Fruit fly (Drosophila melanogaster) whole organism, prepupa: ENCODE data around the gene CG5676.

Experiments used
- CG10631 ChIP-seq: fragments of 200-800 bp; sonication (Bioruptor generic); optimal IDR thresholded peaks from 2 replicates; lab custom pipeline; 2016; ENCODE audit warnings: missing biosample characterization, missing genetic modification characterization
- CG11762 ChIP-seq: fragments of 200-800 bp; sonication (Bioruptor generic); optimal IDR thresholded peaks from 3 replicates; lab custom pipeline; 2016; ENCODE audit warnings: missing biosample characterization, missing genetic modification characterization; ENCODE audit not compliant: insufficient read depth
- CG15336 ChIP-seq: fragments of 200-800 bp; sonication (Bioruptor generic); IDR thresholded peaks from 2 replicates; pipeline ENCODE4 v1.3.6; 2022; ENCODE audit warnings: missing biosample characterization, missing genetic modification characterization
- CG1621 ChIP-seq: fragments of 200-800 bp; sonication (Bioruptor generic); optimal IDR thresholded peaks from 3 replicates; lab custom pipeline; 2018; ENCODE audit warnings: missing biosample characterization, mild to moderate bottlenecking, missing genetic modification characterization
- CG16779 ChIP-seq: fragments of 200-800 bp; sonication (Bioruptor generic); optimal IDR thresholded peaks from 3 replicates; lab custom pipeline; 2017; ENCODE audit warnings: missing biosample characterization, mild to moderate bottlenecking, missing genetic modification characterization
- CG3032 ChIP-seq: fragments of 200-800 bp; optimal IDR thresholded peaks from 2 replicates; lab custom pipeline; 2019; ENCODE audit warnings: missing biosample characterization, mild to moderate bottlenecking, missing genetic modification characterization, moderate library complexity
- CG31627 ChIP-seq: fragments of 200-800 bp; sonication (Bioruptor generic); optimal IDR thresholded peaks from 3 replicates; lab custom pipeline; 2016; ENCODE audit warnings: missing biosample characterization, missing genetic modification characterization
- CG3919 ChIP-seq: fragments of 200-800 bp; sonication (Bioruptor generic); optimal IDR thresholded peaks from 3 replicates; lab custom pipeline; 2016; ENCODE audit warnings: missing biosample characterization, missing genetic modification characterization
- CG4318 ChIP-seq: fragments of 200-800 bp; sonication (Bioruptor generic); optimal IDR thresholded peaks from 3 replicates; lab custom pipeline; 2017; ENCODE audit warnings: missing biosample characterization, mild to moderate bottlenecking, missing genetic modification characterization
- CG8119 ChIP-seq: fragments of 200-800 bp; sonication (Bioruptor generic); IDR thresholded peaks from 3 replicates; pipeline ENCODE4 v1.3.6; 2022; ENCODE audit warnings: missing biosample characterization, missing genetic modification characterization
- CG8319 ChIP-seq: fragments of 200-800 bp; sonication (Bioruptor generic); optimal IDR thresholded peaks from 3 replicates; lab custom pipeline; 2016; ENCODE audit warnings: missing biosample characterization, missing genetic modification characterization
- CG9139 ChIP-seq: fragments of 200-800 bp; sonication (Bioruptor generic); optimal IDR thresholded peaks from 3 replicates; lab custom pipeline; 2017; ENCODE audit warnings: missing biosample characterization, mild to moderate bottlenecking, missing genetic modification characterization
- Eip75B ChIP-seq: fragments of 200-800 bp; sonication (Bioruptor generic); optimal IDR thresholded peaks from 3 replicates; lab custom pipeline; 2016; ENCODE audit warnings: missing biosample characterization, missing genetic modification characterization
- Eip78C ChIP-seq: fragments of 200-800 bp; sonication (Bioruptor generic); peaks from one replicate; lab custom pipeline; 2016; ENCODE audit warnings: missing biosample characterization, missing genetic modification characterization
- Eip93F ChIP-seq: fragments of 200-800 bp; sonication (Bioruptor generic); optimal IDR thresholded peaks from 2 replicates; lab custom pipeline; 2016; ENCODE audit warnings: missing biosample characterization, mild to moderate bottlenecking, missing genetic modification characterization
- Ets96B ChIP-seq: fragments of 200-800 bp; optimal IDR thresholded peaks from 2 replicates; lab custom pipeline; 2019; ENCODE audit warnings: missing biosample characterization, mild to moderate bottlenecking, missing genetic modification characterization, moderate library complexity
- Gug ChIP-seq: fragments of 200-800 bp; sonication (Bioruptor generic); IDR thresholded peaks from 2 replicates; pipeline ENCODE4 v1.3.6; 2022; ENCODE audit warnings: missing biosample characterization, missing genetic modification characterization
- Hr39 ChIP-seq: fragments of 200-800 bp; sonication (Bioruptor generic); optimal IDR thresholded peaks from 2 replicates; lab custom pipeline; 2016; ENCODE audit warnings: missing biosample characterization, missing genetic modification characterization
- Hr4 ChIP-seq: fragments of 200-800 bp; sonication (Bioruptor generic); optimal IDR thresholded peaks from 3 replicates; lab custom pipeline; 2016; ENCODE audit warnings: missing biosample characterization, missing genetic modification characterization
- Met ChIP-seq: fragments of 200-800 bp; sonication (Bioruptor generic); optimal IDR thresholded peaks from 3 replicates; lab custom pipeline; 2016; ENCODE audit warnings: missing biosample characterization, missing genetic modification characterization
- Smox ChIP-seq: fragments of 200-800 bp; sonication (Bioruptor generic); optimal IDR thresholded peaks from 3 replicates; lab custom pipeline; 2016; ENCODE audit warnings: missing biosample characterization, missing genetic modification characterization
- achi ChIP-seq: fragments of 200-800 bp; sonication (Bioruptor generic); optimal IDR thresholded peaks from 3 replicates; lab custom pipeline; 2016; ENCODE audit warnings: missing biosample characterization, missing genetic modification characterization
- acj6 ChIP-seq: fragments of 200-800 bp; sonication (Bioruptor generic); optimal IDR thresholded peaks from 3 replicates; lab custom pipeline; 2016; ENCODE audit warnings: missing biosample characterization, missing genetic modification characterization
- cyc ChIP-seq: fragments of 200-800 bp; sonication (Bioruptor generic); optimal IDR thresholded peaks from 3 replicates; lab custom pipeline; 2016; ENCODE audit warnings: missing biosample characterization, missing genetic modification characterization
- dsx ChIP-seq: fragments of 200-800 bp; optimal IDR thresholded peaks from 3 replicates; lab custom pipeline; 2019; ENCODE audit warnings: missing biosample characterization, mild to moderate bottlenecking, missing genetic modification characterization, moderate library complexity; ENCODE audit not compliant: poor library complexity, severe bottlenecking
- eg ChIP-seq: fragments of 200-800 bp; sonication (Bioruptor generic); IDR thresholded peaks from 3 replicates; pipeline ENCODE4 v1.3.6; 2022; ENCODE audit warnings: missing biosample characterization, missing genetic modification characterization
- fd59A ChIP-seq: fragments of 200-800 bp; sonication (Bioruptor generic); optimal IDR thresholded peaks from 2 replicates; lab custom pipeline; 2017; ENCODE audit warnings: missing biosample characterization, mild to moderate bottlenecking, missing genetic modification characterization, missing genetic modification reagents
- fd85E ChIP-seq: fragments of 200-800 bp; sonication (Bioruptor generic); optimal IDR thresholded peaks from 3 replicates; lab custom pipeline; 2016; ENCODE audit warnings: missing biosample characterization, missing genetic modification characterization
- fkh ChIP-seq: fragments of 200-800 bp; sonication (Bioruptor generic); optimal IDR thresholded peaks from 3 replicates; lab custom pipeline; 2017; ENCODE audit warnings: missing biosample characterization, mild to moderate bottlenecking, missing genetic modification characterization, moderate library complexity
- spab ChIP-seq: fragments of 200-800 bp; sonication (Bioruptor generic); optimal IDR thresholded peaks from 2 replicates; lab custom pipeline; 2017; ENCODE audit warnings: missing biosample characterization, mild to moderate bottlenecking, missing genetic modification characterization, missing genetic modification reagents
- ss ChIP-seq, 2 experiments: fragments of 200-800 bp; sonication (Bioruptor generic); optimal IDR thresholded peaks; 2 replicates in 1 of 2; 3 replicates in 1 of 2; lab custom pipeline; 2017 to 2018; ENCODE audit warnings: mild to moderate bottlenecking in 2 of 2, missing biosample characterization in 2 of 2, missing genetic modification characterization in 2 of 2, moderate library complexity in 1 of 2
- svp ChIP-seq: fragments of 200-800 bp; sonication (Bioruptor generic); peaks from one replicate; lab custom pipeline; 2016; ENCODE audit warnings: missing biosample characterization, missing genetic modification characterization
- topi ChIP-seq: fragments of 200-800 bp; sonication (Bioruptor generic); optimal IDR thresholded peaks from 3 replicates; lab custom pipeline; 2016; ENCODE audit warnings: missing biosample characterization, missing genetic modification characterization
- vri ChIP-seq: fragments of 200-800 bp; sonication (Bioruptor generic); optimal IDR thresholded peaks from 3 replicates; lab custom pipeline; 2016; ENCODE audit warnings: missing biosample characterization, mild to moderate bottlenecking, missing genetic modification characterization

Gene CG5676

dm6 chr2L:10238726-10239652, 16.7 kb downstream of the CG5676 start, which contains the start of gene me31B:
TSS of gene me31B (plus strand) at chr2L:10239341.
- peak; percentile 14 for TF ChIP-seq CG3032 (tag; lab: Kevin White, UChicago)
- peak; percentile 7 for TF ChIP-seq Eip93F (GFP tag; lab: Kevin White, UChicago)
- TF ChIP-seq cyc (GFP tag; lab: Kevin White, UChicago) = no peak

DNA sequence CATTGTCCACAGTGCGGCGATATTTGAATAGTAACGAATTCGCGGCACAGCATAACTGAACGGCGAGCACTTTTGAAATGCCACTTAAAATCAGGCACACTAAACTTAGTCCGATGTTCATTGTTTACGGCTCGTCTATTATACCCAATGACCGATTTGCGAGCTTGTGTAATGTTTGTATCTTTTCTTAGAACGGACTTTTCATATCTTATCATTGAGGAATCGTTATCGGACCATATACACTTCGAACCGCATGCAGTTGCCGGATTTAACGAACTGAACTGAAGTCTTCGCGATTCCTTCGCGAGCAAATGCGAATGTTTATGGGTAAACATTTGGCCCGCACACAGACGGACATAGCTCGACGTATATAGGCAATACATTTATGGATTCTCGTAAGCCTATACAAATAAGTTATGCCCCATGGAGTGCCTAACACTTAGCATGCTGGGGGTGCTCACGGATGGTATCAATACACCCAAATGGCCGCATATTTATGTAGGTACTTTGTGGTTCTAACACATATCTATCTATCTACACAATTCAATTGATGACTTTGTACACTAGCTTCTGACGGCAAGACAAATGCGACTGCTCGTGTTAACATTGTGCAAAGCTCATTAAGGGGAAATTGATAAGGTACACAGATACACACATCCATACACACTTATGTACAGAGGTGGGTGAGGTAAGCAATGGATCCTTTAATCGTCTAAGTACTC, 17.8 kb downstream of the CG5676 start, which contains the start of gene mthl15:
mthl15 (minus strand) TSS at position 593 of the 722 bp plus-strand sequence.
- TF ChIP-seq Ets96B (tag; lab: Kevin White, UChicago) (no peak), fkh (GFP tag; lab: Kevin White, UChicago) (peak; percentile 90), vri (GFP tag; lab: Kevin White, UChicago) (peak; percentile 34)

DNA sequence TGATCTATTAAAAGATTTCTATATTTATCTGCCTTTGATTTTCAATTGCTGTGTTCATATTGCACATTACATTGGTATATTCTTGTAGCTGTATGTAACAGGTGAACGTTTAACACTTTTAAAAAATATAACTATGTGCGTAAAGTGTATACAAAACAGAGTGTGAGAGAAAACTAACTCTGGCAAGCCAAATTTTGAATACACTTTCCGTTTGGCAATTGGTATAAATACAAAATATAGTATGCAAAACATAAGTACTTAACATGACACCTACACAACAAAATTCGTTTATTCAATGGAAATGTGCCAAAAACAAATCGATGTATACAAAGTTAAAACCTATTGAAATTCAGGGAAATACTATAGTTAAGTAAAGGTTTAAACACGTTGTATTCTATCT, 22.9 kb downstream of the CG5676 start:
- no peak for TF ChIP-seq Hr39 (GFP tag; lab: Kevin White, UChicago)
- TF ChIP-seq CG1621 (tag; lab: Kevin White, UChicago) = no peak
- TF ChIP-seq Eip78C (GFP tag; lab: Kevin White, UChicago) = no peak
- no peak for TF ChIP-seq fd59A (GFP tag; lab: Kevin White, UChicago)
- no peak for TF ChIP-seq Eip93F (GFP tag; lab: Kevin White, UChicago)
- no peak for TF ChIP-seq ss (GFP tag; optimal IDR thresholded peaks at IDR 0.05; lab: Kevin White, UChicago)
- no peak for TF ChIP-seq Met
- TF ChIP-seq CG16779 (tag; lab: Kevin White, UChicago) = no peak
- TF ChIP-seq fd85E = no peak
- TF ChIP-seq CG4318 (GFP tag; lab: Kevin White, UChicago) = no peak
- no peak for TF ChIP-seq vri (GFP tag; lab: Kevin White, UChicago)
- no peak for TF ChIP-seq CG10631 (GFP tag; lab: Kevin White, UChicago)
- TF ChIP-seq Eip75B = no peak
- no peak for TF ChIP-seq fkh (GFP tag; lab: Kevin White, UChicago)

- TF ChIP-seq dsx = no peak
- TF ChIP-seq Gug (GFP tag; lab: Robert Waterston, UW) = no peak
- no peak for TF ChIP-seq achi
- no peak for TF ChIP-seq eg (GFP tag; lab: Robert Waterston, UW)
- TF ChIP-seq Eip75B = no peak
- TF ChIP-seq Hr39 (GFP tag; lab: Kevin White, UChicago) = no peak
- TF ChIP-seq acj6 (GFP tag; lab: Kevin White, UChicago) = no peak
- TF ChIP-seq Eip93F (GFP tag; lab: Kevin White, UChicago) = no peak
- TF ChIP-seq CG3919 (GFP tag; lab: Kevin White, UChicago) = no peak
- TF ChIP-seq Smox (GFP tag; lab: Kevin White, UChicago) = no peak
Observed at dm6 chr2L:10232152-10232816, 23.4 kb downstream of the CG5676 start, which contains the start of gene eEF1delta. TSS of gene eEF1delta (plus strand) at chr2L:10232507.

dm6 chr2L:10231510-10231909, 24.2 kb downstream of the CG5676 start, which contains the start of gene ova:
TSS of gene ova (minus strand) at chr2L:10231692.
- no peak for TF ChIP-seq vri (GFP tag; lab: Kevin White, UChicago)
- TF ChIP-seq CG8319 (GFP tag; lab: Kevin White, UChicago) = no peak
- no peak for TF ChIP-seq achi

DNA sequence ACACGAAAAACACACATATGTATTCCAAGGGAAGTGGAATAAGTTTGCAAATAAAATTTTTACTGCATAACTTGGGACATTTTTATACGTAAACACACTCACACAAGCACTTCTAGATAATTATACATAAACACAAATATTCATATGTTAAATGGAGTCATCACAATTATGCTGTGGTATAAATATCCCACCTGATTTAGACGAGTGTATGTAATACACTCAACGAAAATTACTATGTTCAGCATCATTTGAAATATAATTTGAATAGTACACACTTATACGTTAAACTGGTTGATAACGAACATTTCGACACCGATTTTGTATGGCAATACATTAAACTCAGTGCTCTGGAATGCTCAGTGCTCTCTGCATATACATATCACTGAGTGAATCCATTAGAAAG, 24.6 kb downstream of the CG5676 start:
- TF ChIP-seq Eip93F (GFP tag; lab: Kevin White, UChicago) (no peak), Hr4 (GFP tag; lab: Kevin White, UChicago) (peak; percentile 71), ss (GFP tag; optimal IDR thresholded peaks at IDR 0.05; lab: Kevin White, UChicago) (peak in 1 of 2 experiments; percentile 27), Ets96B (tag; lab: Kevin White, UChicago) (peak; percentile 11), CG31627 (GFP tag; lab: Kevin White, UChicago) (peak; percentile 32), fd59A (GFP tag; lab: Kevin White, UChicago) (no peak), cyc (GFP tag; lab: Kevin White, UChicago) (peak; percentile 0), svp (GFP tag; lab: Kevin White, UChicago) (no peak), topi (GFP tag; lab: Kevin White, UChicago) (peak; percentile 61), spab (GFP tag; lab: Kevin White, UChicago) (no peak), CG11762 (GFP tag; lab: Kevin White, UChicago) (no peak), eg (GFP tag; lab: Robert Waterston, UW) (no peak), CG15336 (GFP tag; lab: Robert Waterston, UW) (peak; percentile 49; the same call in 1 of the 2 replicates), Hr39 (GFP tag; lab: Kevin White, UChicago) (no peak), CG4318 (GFP tag; lab: Kevin White, UChicago) (no peak), CG10631 (GFP tag; lab: Kevin White, UChicago) (peak; percentile 52), CG9139 (GFP tag; lab: Kevin White, UChicago) (no peak), CG8119 (GFP tag; lab: Robert Waterston, UW) (peak; percentile 51; the same call in 2 of the 3 replicates), Eip75B (peak; percentile 58), achi (peak; percentile 42), CG3032 (tag; lab: Kevin White, UChicago) (peak; percentile 38)
